Fruit fly (Drosophila melanogaster) whole organism, embryonic: Measurements from ENCODE around the gene Sry-alpha.
A peak's percentile ranks its signal among the peaks of the same experiment; 100 is the strongest.

Experiments used
- Awh ChIP-seq: fragments of 200-800 bp; sonication (Bioruptor generic); IDR thresholded peaks from 2 replicates; pipeline ENCODE4, ENCODE4 v1.3.6; 2022; ENCODE audit warnings: missing biosample characterization, missing genetic modification characterization
- Bdp1 ChIP-seq: fragments of 200-800 bp; sonication (Bioruptor generic); optimal IDR thresholded peaks from 3 replicates; lab custom pipeline; 2016; ENCODE audit warnings: missing biosample characterization, missing genetic modification characterization
- Bgb ChIP-seq: fragments of 200-800 bp; sonication (Bioruptor generic); IDR thresholded peaks from 2 replicates; pipeline ENCODE4 v1.3.6; 2022; ENCODE audit warnings: missing biosample characterization, missing genetic modification characterization; ENCODE audit not compliant: partially characterized antibody
- CG10209 ChIP-seq: fragments of 200-800 bp; sonication (Bioruptor generic); optimal IDR thresholded peaks from 3 replicates; lab custom pipeline; 2017; ENCODE audit warnings: missing biosample characterization, mild to moderate bottlenecking, missing genetic modification characterization, missing genetic modification reagents
- CG1024 ChIP-seq: fragments of 200-800 bp; sonication (Bioruptor generic); IDR thresholded peaks from 2 replicates; pipeline ENCODE4 v1.3.6; 2022; ENCODE audit warnings: missing biosample characterization, missing genetic modification characterization
- CG10654 ChIP-seq: fragments of 200-800 bp; sonication (Bioruptor generic); optimal IDR thresholded peaks from 2 replicates; lab custom pipeline; 2016; ENCODE audit warnings: missing biosample characterization, missing genetic modification characterization
- CG11560 ChIP-seq: fragments of 200-800 bp; sonication (Bioruptor generic); IDR thresholded peaks from 3 replicates; pipeline ENCODE4 v1.3.6; 2022; ENCODE audit warnings: missing biosample characterization, missing genetic modification characterization
- CG12299 ChIP-seq: fragments of 200-800 bp; sonication (Bioruptor generic); optimal IDR thresholded peaks from 2 replicates; lab custom pipeline; 2018; ENCODE audit warnings: missing biosample characterization, mild to moderate bottlenecking, missing genetic modification characterization
- CG12659 ChIP-seq: fragments of 200-800 bp; sonication (Bioruptor generic); optimal IDR thresholded peaks from 3 replicates; lab custom pipeline; 2017; ENCODE audit warnings: mild to moderate bottlenecking, missing biosample characterization, missing genetic modification reagents, missing genetic modification characterization
- CG12744 ChIP-seq: fragments of 200-800 bp; sonication (Bioruptor generic); optimal IDR thresholded peaks from 2 replicates; lab custom pipeline; 2016; ENCODE audit warnings: missing biosample characterization, missing genetic modification characterization
- CG18619 ChIP-seq: fragments of 200-800 bp; sonication (Bioruptor generic); optimal IDR thresholded peaks from 3 replicates; lab custom pipeline; 2017; ENCODE audit warnings: missing biosample characterization, mild to moderate bottlenecking, missing genetic modification characterization
- CG2712 ChIP-seq: fragments of 200-800 bp; optimal IDR thresholded peaks from 3 replicates; lab custom pipeline; 2019; ENCODE audit warnings: missing biosample characterization, mild to moderate bottlenecking, missing genetic modification characterization, moderate library complexity
- CG30431 ChIP-seq: fragments of 200-800 bp; sonication (Bioruptor generic); optimal IDR thresholded peaks from 2 replicates; lab custom pipeline; 2017; ENCODE audit warnings: missing biosample characterization, missing genetic modification characterization
- CG31224 ChIP-seq: fragments of 200-800 bp; sonication (Bioruptor generic); IDR thresholded peaks from 2 replicates; pipeline ENCODE4 v1.3.6; 2022; ENCODE audit warnings: missing biosample characterization, missing genetic modification characterization
- CG31365 ChIP-seq: fragments of 200-800 bp; sonication (Bioruptor generic); optimal IDR thresholded peaks from 2 replicates; lab custom pipeline; 2018; ENCODE audit warnings: missing biosample characterization, mild to moderate bottlenecking, missing genetic modification characterization
- CG33213 ChIP-seq: fragments of 200-800 bp; sonication (Bioruptor generic); optimal IDR thresholded peaks from 3 replicates; lab custom pipeline; 2016; ENCODE audit warnings: missing biosample characterization, missing genetic modification characterization
- CG4360 ChIP-seq: fragments of 200-800 bp; sonication (Bioruptor generic); IDR thresholded peaks from 2 replicates; pipeline ENCODE4 v1.3.6; 2022; ENCODE audit warnings: missing biosample characterization, missing genetic modification characterization
- CG4707 ChIP-seq: fragments of 200-800 bp; sonication (Bioruptor generic); optimal IDR thresholded peaks from 2 replicates; lab custom pipeline; 2018; ENCODE audit warnings: missing biosample characterization, mild to moderate bottlenecking, missing genetic modification characterization, moderate library complexity
- CG4820 ChIP-seq: fragments of 200-800 bp; sonication (Bioruptor generic); optimal IDR thresholded peaks from 3 replicates; lab custom pipeline; 2016; ENCODE audit warnings: missing biosample characterization, missing genetic modification characterization
- CG5180 ChIP-seq: fragments of 200-800 bp; sonication (Bioruptor generic); optimal IDR thresholded peaks from 3 replicates; lab custom pipeline; 2017; ENCODE audit warnings: missing biosample characterization, missing genetic modification characterization, mild to moderate bottlenecking, moderate library complexity, missing genetic modification reagents
- CG6654 ChIP-seq: fragments of 200-800 bp; sonication (Bioruptor generic); optimal IDR thresholded peaks from 2 replicates; lab custom pipeline; 2017; ENCODE audit warnings: missing biosample characterization, mild to moderate bottlenecking, missing genetic modification characterization
- CG7745 ChIP-seq: fragments of 200-800 bp; sonication (Bioruptor generic); optimal IDR thresholded peaks from 2 replicates; lab custom pipeline; 2018; ENCODE audit warnings: missing biosample characterization, mild to moderate bottlenecking, missing genetic modification characterization, moderate library complexity
- CG7963 ChIP-seq: fragments of 200-800 bp; sonication (Bioruptor generic); IDR thresholded peaks from 3 replicates; pipeline ENCODE4 v1.3.6; 2022; ENCODE audit warnings: missing biosample characterization, missing genetic modification characterization; ENCODE audit not compliant: partially characterized antibody
- CG8478 ChIP-seq: fragments of >200 bp; optimal IDR thresholded peaks from 2 replicates; lab custom pipeline; 2018
- CG9609 ChIP-seq: fragments of 200-800 bp; sonication (Bioruptor generic); optimal IDR thresholded peaks from 3 replicates; lab custom pipeline; 2016; ENCODE audit warnings: missing biosample characterization, missing genetic modification characterization
- Camta ChIP-seq: fragments of 200-800 bp; sonication (Bioruptor generic); optimal IDR thresholded peaks from 2 replicates; lab custom pipeline; 2016; ENCODE audit warnings: missing biosample characterization, missing genetic modification characterization
- Dek ChIP-seq: fragments of 200-800 bp; sonication (Bioruptor generic); optimal IDR thresholded peaks from 3 replicates; lab custom pipeline; 2019; ENCODE audit warnings: missing biosample characterization, mild to moderate bottlenecking, missing genetic modification characterization, moderate library complexity
- Doc2 ChIP-seq: fragments of 200-800 bp; sonication (Bioruptor generic); IDR thresholded peaks from 2 replicates; pipeline ENCODE4 v1.3.6; 2022; ENCODE audit warnings: missing biosample characterization, missing genetic modification characterization
- Ets97D ChIP-seq: fragments of 200-800 bp; sonication (Bioruptor generic); optimal IDR thresholded peaks from 3 replicates; lab custom pipeline; 2016; ENCODE audit warnings: missing biosample characterization, missing genetic modification characterization
- Gug ChIP-seq: fragments of 200-800 bp; sonication (Bioruptor generic); IDR thresholded peaks from 4 replicates; pipeline ENCODE4 v1.3.6; 2022; ENCODE audit warnings: missing biosample characterization, missing genetic modification characterization
- HmgZ ChIP-seq: fragments of 200-800 bp; sonication (Bioruptor generic); optimal IDR thresholded peaks from 2 replicates; lab custom pipeline; 2018; ENCODE audit warnings: missing biosample characterization, mild to moderate bottlenecking, missing genetic modification characterization
- Lim3 ChIP-seq: fragments of 200-800 bp; sonication (Bioruptor generic); IDR thresholded peaks from 2 replicates; pipeline ENCODE4 v1.3.6; 2022; ENCODE audit warnings: missing biosample characterization, missing genetic modification characterization
- Meics ChIP-seq: fragments of 200-800 bp; sonication (Bioruptor generic); optimal IDR thresholded peaks from 2 replicates; lab custom pipeline; 2017; ENCODE audit warnings: missing biosample characterization, mild to moderate bottlenecking, missing genetic modification characterization
- Sox102F ChIP-seq: fragments of 200-800 bp; sonication (Bioruptor generic); optimal IDR thresholded peaks from 2 replicates; lab custom pipeline; 2018; ENCODE audit warnings: missing biosample characterization, mild to moderate bottlenecking, missing genetic modification characterization, moderate library complexity
- Spps ChIP-seq: fragments of 200-800 bp; sonication (Bioruptor generic); optimal IDR thresholded peaks from 2 replicates; lab custom pipeline; 2018; ENCODE audit warnings: missing biosample characterization, mild to moderate bottlenecking, missing genetic modification characterization
- ac ChIP-seq: fragments of 200-800 bp; sonication (Bioruptor generic); optimal IDR thresholded peaks from 3 replicates; lab custom pipeline; 2017; ENCODE audit warnings: missing biosample characterization, mild to moderate bottlenecking, missing genetic modification characterization
- az2 ChIP-seq: fragments of 200-800 bp; sonication (Bioruptor generic); optimal IDR thresholded peaks from 3 replicates; lab custom pipeline; 2016; ENCODE audit warnings: missing biosample characterization, missing genetic modification characterization
- chm ChIP-seq: fragments of 200-800 bp; sonication (Bioruptor generic); IDR thresholded peaks from 2 replicates; pipeline ENCODE4 v1.3.6; 2022; ENCODE audit warnings: missing biosample characterization, missing genetic modification characterization
- ci ChIP-seq: fragments of 200-800 bp; sonication (Bioruptor generic); IDR thresholded peaks from 3 replicates; pipeline ENCODE4 v1.3.6; 2022; ENCODE audit warnings: missing biosample characterization, missing genetic modification characterization
- crol ChIP-seq: fragments of 200-800 bp; sonication (Bioruptor generic); IDR thresholded peaks from 2 replicates; pipeline ENCODE4 v1.3.6; 2022; ENCODE audit warnings: missing biosample characterization, missing genetic modification characterization
- ham ChIP-seq: fragments of 200-800 bp; sonication (Bioruptor generic); IDR thresholded peaks from 2 replicates; pipeline ENCODE4 v1.3.6; 2022; ENCODE audit warnings: missing biosample characterization, missing genetic modification characterization
- jigr1 ChIP-seq: fragments of 200-800 bp; sonication (Bioruptor generic); IDR thresholded peaks from 3 replicates; pipeline ENCODE4 v1.3.6; 2022; ENCODE audit warnings: missing biosample characterization, missing genetic modification characterization
- kah ChIP-seq: fragments of 200-800 bp; sonication (Bioruptor generic); optimal IDR thresholded peaks from 2 replicates; lab custom pipeline; 2018; ENCODE audit warnings: missing biosample characterization, mild to moderate bottlenecking, missing genetic modification characterization
- ken ChIP-seq: fragments of 200-800 bp; sonication (Bioruptor generic); IDR thresholded peaks from 3 replicates; pipeline ENCODE4 v1.3.6; 2022; ENCODE audit warnings: missing biosample characterization, missing genetic modification characterization
- lov ChIP-seq, 2 experiments: fragments of 200-800 bp in 1 of 2; fragments of >200 bp in 1 of 2; sonication (Bioruptor generic) in 1 of 2; IDR thresholded peaks in 1 of 2; optimal IDR thresholded peaks in 1 of 2; 2 replicates in 1 of 2; 3 replicates in 1 of 2; pipeline versions ENCODE4 v1.3.6 to Lab custom; 2017 to 2022; ENCODE audit warnings: missing biosample characterization in 1 of 2, missing genetic modification characterization in 1 of 2
- odd ChIP-seq: fragments of 200-800 bp; sonication (Bioruptor generic); optimal IDR thresholded peaks from 2 replicates; lab custom pipeline; 2017; ENCODE audit warnings: missing biosample characterization, mild to moderate bottlenecking, missing genetic modification characterization
- peb ChIP-seq: fragments of 200-800 bp; sonication (Bioruptor generic); IDR thresholded peaks from 2 replicates; pipeline ENCODE4 v1.3.6; 2022; ENCODE audit warnings: missing biosample characterization, missing genetic modification characterization
- pfk ChIP-seq: fragments of 200-800 bp; sonication (Bioruptor generic); optimal IDR thresholded peaks from 2 replicates; lab custom pipeline; 2018; ENCODE audit warnings: missing biosample characterization, mild to moderate bottlenecking, missing genetic modification characterization, moderate library complexity
- phol ChIP-seq: fragments of 200-800 bp; sonication (Bioruptor generic); optimal IDR thresholded peaks from 3 replicates; lab custom pipeline; 2018; ENCODE audit warnings: missing biosample characterization, mild to moderate bottlenecking, missing genetic modification characterization, moderate library complexity
- pita ChIP-seq: fragments of 200-800 bp; sonication (Bioruptor generic); optimal IDR thresholded peaks from 2 replicates; lab custom pipeline; 2017; ENCODE audit warnings: missing biosample characterization, mild to moderate bottlenecking, missing genetic modification characterization
- wor ChIP-seq: fragments of 200-800 bp; sonication (Bioruptor generic); IDR thresholded peaks from 2 replicates; pipeline ENCODE4 v1.3.6; 2022; ENCODE audit warnings: missing biosample characterization, missing genetic modification characterization
- z ChIP-seq: fragments of 200-800 bp; sonication (Bioruptor generic); IDR thresholded peaks from 3 replicates; pipeline ENCODE4 v1.3.6; 2022; ENCODE audit warnings: missing biosample characterization, missing genetic modification characterization

Sry-alpha gene

dm6 chr3R:30039494-30039893 is at the start of gene Sry-alpha, which contains the start of the genes janA and Sry-beta (continued):
- peak; percentile 83 for TF ChIP-seq CG12659 (GFP tag; lab: Kevin White, UChicago)
- TF ChIP-seq CG7963 (GFP tag; lab: Robert Waterston, UW) = peak; percentile 96
- TF ChIP-seq Lim3 = no peak
- peak; percentile 51; the same call in 1 of the 4 replicates for TF ChIP-seq Gug (GFP tag; lab: Robert Waterston, UW)
- no peak for TF ChIP-seq z (GFP tag; lab: Robert Waterston, UW)
- TF ChIP-seq pfk = no peak
- TF ChIP-seq CG2712 (tag; lab: Kevin White, UChicago) = peak; percentile 54
- no peak for TF ChIP-seq CG12744 (GFP tag; lab: Kevin White, UChicago)
- TF ChIP-seq CG31224 (GFP tag; lab: Robert Waterston, UW) = no peak
- TF ChIP-seq jigr1 (GFP tag; lab: Robert Waterston, UW) = no peak
- TF ChIP-seq CG31365 (tag; lab: Kevin White, UChicago) = no peak
- TF ChIP-seq Camta (GFP tag; lab: Kevin White, UChicago) = no peak
- TF ChIP-seq wor (GFP tag; lab: Robert Waterston, UW) = no peak
- TF ChIP-seq CG11560 (tag; lab: Robert Waterston, UW) = no peak
- TF ChIP-seq CG1024 (GFP tag; lab: Robert Waterston, UW) = no peak
- TF ChIP-seq CG4360 (GFP tag; lab: Robert Waterston, UW) = no peak; the same call in 1 of the 2 replicates
- no peak for TF ChIP-seq ci (GFP tag; lab: Robert Waterston, UW)
- no peak for TF ChIP-seq lov (optimal IDR thresholded peaks at IDR 0.05; lab: Kevin White, UChicago)
- no peak for TF ChIP-seq lov (GFP tag; IDR thresholded peaks at IDR 0.05; lab: Robert Waterston, UW)
- TF ChIP-seq Meics (GFP tag; lab: Kevin White, UChicago) = no peak
- TF ChIP-seq ken = no peak
- no peak for TF ChIP-seq az2 (GFP tag; lab: Kevin White, UChicago)
- no peak for TF ChIP-seq CG4820 (GFP tag; lab: Kevin White, UChicago)
- TF ChIP-seq chm = no peak
- TF ChIP-seq Bdp1 (GFP tag; lab: Kevin White, UChicago) = no peak
- no peak for TF ChIP-seq ham (GFP tag; lab: Robert Waterston, UW)
- TF ChIP-seq CG7745 = no peak
- no peak for TF ChIP-seq Spps
- TF ChIP-seq CG18619 (GFP tag; lab: Kevin White, UChicago) = no peak
- no peak for TF ChIP-seq CG4707 (GFP tag; lab: Kevin White, UChicago)
- TF ChIP-seq HmgZ (tag; lab: Kevin White, UChicago) = peak; percentile 55
- no peak for TF ChIP-seq CG6654
- no peak for TF ChIP-seq CG9609
- TF ChIP-seq peb = no peak
- TF ChIP-seq odd (GFP tag; lab: Kevin White, UChicago) = no peak
- no peak for TF ChIP-seq ac
- TF ChIP-seq Awh (GFP tag; lab: Robert Waterston, UW) = no peak
- TF ChIP-seq Doc2 (GFP tag; lab: Robert Waterston, UW) = no peak
- TF ChIP-seq CG5180 (GFP tag; lab: Kevin White, UChicago) = no peak
- no peak for TF ChIP-seq CG12299 (tag; lab: Kevin White, UChicago)
- TF ChIP-seq Bgb (GFP tag; lab: Robert Waterston, UW) = peak; percentile 99
- TF ChIP-seq CG10209 = no peak
- no peak for TF ChIP-seq CG8478 (lab: Kevin White, UChicago)
- TF ChIP-seq crol = no peak
- TF ChIP-seq Ets97D (GFP tag; lab: Kevin White, UChicago) = peak; percentile 44
- TF ChIP-seq phol = peak; percentile 49
- TF ChIP-seq CG33213 = no peak
- TF ChIP-seq CG30431 = no peak
- TF ChIP-seq Dek (tag; lab: Kevin White, UChicago) = no peak
- no peak for TF ChIP-seq CG10654 (GFP tag; lab: Kevin White, UChicago)
- TF ChIP-seq Sox102F (GFP tag; lab: Kevin White, UChicago) = no peak
- no peak for TF ChIP-seq pita (GFP tag; lab: Kevin White, UChicago)
- TF ChIP-seq kah (GFP tag; lab: Kevin White, UChicago) = no peak
